Worm (Caenorhabditis elegans): ENCODE measurements around the gene F14B8.4.

- TF ChIP-seq flt-1 (GFP tag; IDR thresholded peaks at IDR 0.05) (no peak), ztf-23 (GFP tag; IDR thresholded peaks at IDR 0.05) (no peak), ref-1 (GFP tag; conservative IDR thresholded peaks at IDR 0.05) (no peak), med-1 (GFP tag; optimal IDR thresholded peaks at IDR 0.05; ENCODE audit: insufficient read depth) (no peak), T22C8.4 (GFP tag; IDR thresholded peaks at IDR 0.05) (no peak), tab-1 (GFP tag; IDR thresholded peaks at IDR 0.05) (no peak)
These were observed 33.9 kb downstream of the F14B8.4 start, which contains the start of gene odr-10 for ce11 chrX:6865839-6866238.
